Worm (Caenorhabditis elegans): ENCODE results near the gene irld-34.

DNA sequence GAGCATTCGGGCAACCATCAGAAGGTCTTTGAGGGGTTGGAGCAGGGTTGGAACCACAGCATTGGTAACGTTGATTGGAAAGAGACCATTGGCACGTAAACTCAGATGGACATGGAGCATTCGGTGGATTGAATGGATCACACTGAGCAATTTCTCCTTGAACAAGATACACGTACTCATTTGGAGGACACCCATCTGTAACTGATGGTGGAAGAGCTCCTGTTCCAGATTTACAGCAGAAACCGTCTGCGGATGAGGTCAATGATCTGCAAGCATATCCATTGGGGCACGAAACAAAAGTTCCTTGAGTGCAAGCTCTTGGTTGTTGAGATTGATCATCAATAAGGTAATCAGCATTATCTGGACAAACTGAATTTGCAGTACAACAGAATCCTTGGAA, 47.1 kb downstream of the irld-34 start:
- TF ChIP-seq pax-3 (tag; optimal IDR thresholded peaks at IDR 0.05): no peak
- no peak for TF ChIP-seq skn-1 (tag; optimal IDR thresholded peaks at IDR 0.05)
- TF ChIP-seq pag-3 (tag; optimal IDR thresholded peaks at IDR 0.05; ENCODE audit: borderline replicate concordance, insufficient read depth): no peak
- TF ChIP-seq unc-30 (tag; optimal IDR thresholded peaks at IDR 0.05): no peak
- no peak for TF ChIP-seq ama-1 (optimal IDR thresholded peaks at IDR 0.05)
- TF ChIP-seq nhr-11 (tag; optimal IDR thresholded peaks at IDR 0.05): no peak
- no peak for TF ChIP-seq nhr-28 (tag; optimal IDR thresholded peaks at IDR 0.05)
- no peak for TF ChIP-seq elt-2 (tag; optimal IDR thresholded peaks at IDR 0.05)
- no peak for TF ChIP-seq mep-1 (tag; optimal IDR thresholded peaks at IDR 0.05)
- TF ChIP-seq swsn-7 (tag; optimal IDR thresholded peaks at IDR 0.05): no peak
- no peak for TF ChIP-seq pqm-1 (tag; optimal IDR thresholded peaks at IDR 0.05)
- no peak for TF ChIP-seq aly-2 (tag; optimal IDR thresholded peaks at IDR 0.05)
- no peak for TF ChIP-seq F16B12.6 (tag; optimal IDR thresholded peaks at IDR 0.05)
